Fruit fly (Drosophila melanogaster): ENCODE data around the gene CG3223.
A peak's percentile ranks its signal among the peaks of the same experiment; 100 is the strongest.

CG3223 gene

DNA sequence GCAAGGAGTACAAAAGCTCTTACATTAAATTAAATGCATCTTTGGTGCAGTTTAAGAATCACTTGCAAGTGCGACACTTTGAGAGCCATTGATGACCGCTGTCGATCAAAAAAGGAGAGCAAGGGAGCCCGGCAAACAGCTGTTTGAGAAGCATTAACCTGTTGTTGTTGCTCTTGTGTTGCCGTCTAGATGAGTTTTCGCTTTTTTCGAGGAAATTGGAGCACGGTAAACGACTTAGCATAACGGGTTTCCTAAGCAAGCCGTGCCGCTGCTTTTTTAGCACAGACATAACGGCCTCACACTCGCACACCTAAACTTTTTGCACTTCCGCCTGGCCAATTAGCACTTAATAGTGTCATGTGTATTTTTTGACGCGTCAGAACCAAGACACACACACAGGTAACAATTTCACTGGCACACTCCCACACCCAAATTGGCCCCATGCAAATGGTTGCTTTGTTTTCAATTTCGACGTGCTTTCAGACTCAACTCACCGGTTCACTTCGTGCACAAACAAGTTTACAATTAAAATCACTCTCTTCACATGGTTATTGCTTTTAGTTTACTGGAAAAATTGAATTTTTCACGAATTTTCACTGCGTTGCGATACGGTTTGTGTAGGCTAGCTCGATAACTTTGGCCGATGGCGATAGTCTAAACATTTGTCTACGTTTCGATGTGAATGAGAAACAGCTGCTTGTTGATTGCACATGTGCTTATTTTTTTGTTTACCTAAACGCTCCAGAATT lies 21.1 kb downstream of the CG3223 start, which contains the start of the genes CG10903 and CG2747:
CG10903 (plus strand) TSS at position 261 of the 749 bp plus-strand sequence.
CG2747 (minus strand) TSS at position 640 of the 749 bp plus-strand sequence.
- TF ChIP-seq Meics (GFP tag; optimal IDR thresholded peaks at IDR 0.05) (no peak), her (GFP tag; optimal IDR thresholded peaks at IDR 0.05) (no peak), Hr78 (GFP tag; optimal IDR thresholded peaks at IDR 0.05) (no peak), CG2678 (tag; optimal IDR thresholded peaks at IDR 0.05) (peak; percentile 17), vfl (GFP tag; optimal IDR thresholded peaks at IDR 0.05) (no peak), gt (GFP tag; IDR thresholded peaks at IDR 0.05) (no peak), CG16813 (GFP tag; IDR thresholded peaks at IDR 0.05; ENCODE audit: partially characterized antibody) (peak; percentile 64; the same call in 2 of the 3 replicates), CG30431 (GFP tag; optimal IDR thresholded peaks at IDR 0.05) (no peak), vnd (GFP tag; IDR thresholded peaks at IDR 0.05; ENCODE audit: partially characterized antibody) (peak; percentile 33; the same call in 1 of the 3 replicates), Nf-YB (GFP tag; optimal IDR thresholded peaks at IDR 0.05) (no peak), CG17568 (GFP tag; optimal IDR thresholded peaks at IDR 0.05) (no peak), Aef1 (GFP tag; IDR thresholded peaks at IDR 0.05) (no peak), CG11093 (GFP tag; IDR thresholded peaks at IDR 0.05) (no peak), CG6683 (GFP tag; optimal IDR thresholded peaks at IDR 0.05) (no peak), mirr (GFP tag; optimal IDR thresholded peaks at IDR 0.05) (no peak), CG7357 (GFP tag; IDR thresholded peaks at IDR 0.05) (no peak), CG10462 (GFP tag; optimal IDR thresholded peaks at IDR 0.05) (no peak), ato (GFP tag; IDR thresholded peaks at IDR 0.05; ENCODE audit: partially characterized antibody) (peak; percentile 46; the same call in 1 of the 2 replicates), jing (GFP tag; optimal IDR thresholded peaks at IDR 0.05) (no peak), CG7786 (GFP tag; optimal IDR thresholded peaks at IDR 0.05) (no peak), CG6813 (GFP tag; optimal IDR thresholded peaks at IDR 0.05) (no peak), kay (GFP tag; optimal IDR thresholded peaks at IDR 0.05) (no peak), Pdp1 (GFP tag; optimal IDR thresholded peaks at IDR 0.05) (peak in 1 of 2 experiments; percentile 43), chm (GFP tag; IDR thresholded peaks at IDR 0.05) (no peak), Side (GFP tag; optimal IDR thresholded peaks at IDR 0.05) (no peak), CG10431 (GFP tag; optimal IDR thresholded peaks at IDR 0.05) (no peak), CG11696 (GFP tag; IDR thresholded peaks at IDR 0.05) (no peak), CHES-1-like (GFP tag; optimal IDR thresholded peaks at IDR 0.05) (peak; percentile 44), CG2202 (tag; optimal IDR thresholded peaks at IDR 0.05) (no peak), toy (GFP tag; IDR thresholded peaks at IDR 0.05) (no peak), Lhr (GFP tag; optimal IDR thresholded peaks at IDR 0.05) (no peak), Dip3 (GFP tag; optimal IDR thresholded peaks at IDR 0.05) (no peak), jigr1 (GFP tag; IDR thresholded peaks at IDR 0.05) (no peak), dm (GFP tag; optimal IDR thresholded peaks at IDR 0.05) (peak; percentile 89), kni (GFP tag; optimal IDR thresholded peaks at IDR 0.05) (peak; percentile 74), sob (GFP tag; IDR thresholded peaks at IDR 0.05) (no peak), Mad (GFP tag; optimal IDR thresholded peaks at IDR 0.05) (no peak), CG17912 (GFP tag; optimal IDR thresholded peaks at IDR 0.05) (no peak), ranshi (GFP tag; IDR thresholded peaks at IDR 0.05) (no peak), CG10267 (tag; optimal IDR thresholded peaks at IDR 0.05) (peak; percentile 11), Oaz (GFP tag; IDR thresholded peaks at IDR 0.05) (no peak), sd (tag; optimal IDR thresholded peaks at IDR 0.05) (peak; percentile 79), CG11695 (GFP tag; IDR thresholded peaks at IDR 0.05) (no peak), Max (GFP tag; optimal IDR thresholded peaks at IDR 0.05) (peak; percentile 63), CG17186 (GFP tag; optimal IDR thresholded peaks at IDR 0.05) (peak; percentile 56), chn (GFP tag; optimal IDR thresholded peaks at IDR 0.05) (no peak), CG7372 (GFP tag; IDR thresholded peaks at IDR 0.05) (no peak), CG2712 (tag; optimal IDR thresholded peaks at IDR 0.05) (no peak), dan (GFP tag; IDR thresholded peaks at IDR 0.05) (no peak), CG6654 (GFP tag; optimal IDR thresholded peaks at IDR 0.05) (peak; percentile 97)
